Worm (Caenorhabditis elegans): ENCODE data around the gene Y38H6C.24.

Y38H6C.24 gene

DNA sequence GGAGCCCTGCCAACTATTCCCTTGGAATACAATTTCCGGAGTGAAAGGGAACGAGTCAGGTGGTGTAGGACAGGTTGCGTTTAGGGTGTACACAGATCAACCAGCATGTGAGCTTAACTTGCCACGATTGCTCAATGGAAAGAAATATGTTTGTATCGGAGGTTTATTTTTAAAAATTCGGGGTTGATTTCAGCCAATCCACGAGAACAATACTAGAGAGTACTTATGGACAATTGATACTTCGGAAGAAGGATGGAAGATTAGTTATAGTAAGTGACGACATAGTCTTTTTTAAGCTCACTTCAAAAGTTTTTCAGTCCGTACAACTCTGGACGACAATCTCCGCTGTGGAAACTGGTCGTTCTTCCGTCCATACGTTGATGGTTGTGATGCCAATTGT is 48.6 kb downstream of the Y38H6C.24 start:
- TF ChIP-seq dmd-4 (tag; optimal IDR thresholded peaks at IDR 0.05), result no peak
- no peak for TF ChIP-seq ztf-1 (GFP tag; conservative IDR thresholded peaks at IDR 0.05)
- no peak for TF ChIP-seq ceh-82 (tag; optimal IDR thresholded peaks at IDR 0.05)
- TF ChIP-seq mbf-1 (tag; optimal IDR thresholded peaks at IDR 0.05), result no peak
- no peak for TF ChIP-seq nhr-25 (tag; optimal IDR thresholded peaks at IDR 0.05)
- TF ChIP-seq crh-2 (tag; optimal IDR thresholded peaks at IDR 0.05), result no peak
- no peak for TF ChIP-seq unc-62 (GFP tag; optimal IDR thresholded peaks at IDR 0.05)
- TF ChIP-seq Y55F3AM.14 (GFP tag; optimal IDR thresholded peaks at IDR 0.05), result no peak
- no peak for TF ChIP-seq fos-1 (tag; optimal IDR thresholded peaks at IDR 0.05)
- no peak for TF ChIP-seq C34F6.9 (tag; optimal IDR thresholded peaks at IDR 0.05)
- no peak for TF ChIP-seq ztf-4 (tag; optimal IDR thresholded peaks at IDR 0.05)
- TF ChIP-seq zag-1 (tag; optimal IDR thresholded peaks at IDR 0.05), result no peak
- no peak for TF ChIP-seq ceh-16 (tag; optimal IDR thresholded peaks at IDR 0.05)
- TF ChIP-seq sma-3 (GFP tag; optimal IDR thresholded peaks at IDR 0.05), result no peak
- no peak for TF ChIP-seq blmp-1 (tag; optimal IDR thresholded peaks at IDR 0.05; ENCODE audit: insufficient read depth)
- TF ChIP-seq ZK546.5 (tag; optimal IDR thresholded peaks at IDR 0.05), result no peak

All from whole organism, L2 larva.